Worm (Caenorhabditis elegans) whole organism, L4 larva: ENCODE data around the gene ubc-8.

Experiments used
- dve-1 ChIP-seq: sonication (generic microtip); optimal IDR thresholded peaks from 2 replicates; lab custom pipeline; 2017; ENCODE audit warnings: antibody characterized with exemption, mild to moderate bottlenecking, missing genetic modification characterization, missing compliant biosample characterization; ENCODE audit not compliant: insufficient read depth
- lin-15B ChIP-seq: fragments of 150-350 bp; sonication (generic microtip); optimal IDR thresholded peaks from 3 replicates; lab custom pipeline; 2014; ENCODE audit warnings: missing biosample characterization, missing genetic modification characterization
- tag-97 ChIP-seq: fragments of 200-800 bp; sonication (Bioruptor generic); IDR thresholded peaks from 2 replicates; pipeline ENCODE4 v1.3.6; 2022; ENCODE audit warnings: missing genetic modification characterization, missing compliant biosample characterization

- no peak for TF ChIP-seq dve-1 (tag; lab: Kevin White, UChicago)
- TF ChIP-seq tag-97, result no peak
- TF ChIP-seq lin-15B (tag; lab: Kevin White, UChicago), result no peak
Measured at ce11 chrIV:2678152-2678551, 28.9 kb downstream of the ubc-8 start.
